Fruit fly (Drosophila melanogaster) whole organism, wandering third instar larva: ENCODE data around the gene CG6055.
A peak's percentile ranks its signal among the peaks of the same experiment; 100 is the strongest.

Experiments
- Abd-B ChIP-seq: fragments of >200 bp; optimal IDR thresholded peaks from 2 replicates; lab custom pipeline; 2017; ENCODE audit warnings: missing biosample characterization, missing genetic modification characterization
- CG32264 ChIP-seq: fragments of 200-800 bp; sonication (Bioruptor generic); optimal IDR thresholded peaks from 2 replicates; lab custom pipeline; 2016; ENCODE audit warnings: missing biosample characterization, missing genetic modification characterization
- CG9705 ChIP-seq: fragments of 200-800 bp; sonication (Bioruptor generic); optimal IDR thresholded peaks from 2 replicates; lab custom pipeline; 2018; ENCODE audit warnings: missing biosample characterization, mild to moderate bottlenecking, missing genetic modification characterization
- CrebA ChIP-seq: fragments of 200-800 bp; sonication (Bioruptor generic); optimal IDR thresholded peaks from 2 replicates; lab custom pipeline; 2016; ENCODE audit warnings: missing biosample characterization, mild to moderate bottlenecking, missing genetic modification characterization, borderline replicate concordance
- Dfd ChIP-seq: fragments of >200 bp; optimal IDR thresholded peaks from 2 replicates; lab custom pipeline; 2017; ENCODE audit warnings: missing biosample characterization, missing genetic modification characterization
- Dif ChIP-seq: fragments of 200-275, 200-300 bp; sonication (Bioruptor generic); optimal IDR thresholded peaks from 2 replicates; lab custom pipeline; 2018; ENCODE audit warnings: missing biosample characterization, missing genetic modification characterization; ENCODE audit not compliant: partially characterized antibody
- GATAd ChIP-seq: sonication (Bioruptor generic); optimal IDR thresholded peaks from 2 replicates; lab custom pipeline; 2016; ENCODE audit warnings: missing biosample characterization, missing genetic modification characterization
- HLH106 ChIP-seq: fragments of 200-800 bp; optimal IDR thresholded peaks from 3 replicates; lab custom pipeline; 2019; ENCODE audit warnings: missing biosample characterization, mild to moderate bottlenecking, missing genetic modification characterization, moderate library complexity
- Hnf4 ChIP-seq: fragments of 200-800 bp; sonication (Bioruptor generic); optimal IDR thresholded peaks from 2 replicates; lab custom pipeline; 2016; ENCODE audit warnings: missing biosample characterization, mild to moderate bottlenecking, missing genetic modification characterization
- Hr78 ChIP-seq: fragments of >200 bp; optimal IDR thresholded peaks from 2 replicates; lab custom pipeline; 2017; ENCODE audit warnings: missing biosample characterization, missing genetic modification characterization
- Hr83 ChIP-seq: fragments of 200-300 bp; sonication (Bioruptor generic); optimal IDR thresholded peaks from 2 replicates; lab custom pipeline; 2016; ENCODE audit warnings: missing biosample characterization, mild to moderate bottlenecking, missing genetic modification characterization, moderate library complexity; ENCODE audit not compliant: poor library complexity, severe bottlenecking
- Jra ChIP-seq: sonication (Bioruptor generic); optimal IDR thresholded peaks from 2 replicates; lab custom pipeline; 2016; ENCODE audit warnings: missing biosample characterization, missing genetic modification characterization
- Mio ChIP-seq: sonication (Bioruptor generic); optimal IDR thresholded peaks from 2 replicates; lab custom pipeline; 2016; ENCODE audit warnings: missing biosample characterization, missing genetic modification characterization
- Myc ChIP-seq: fragments of >200 bp; optimal IDR thresholded peaks from 2 replicates; lab custom pipeline; 2017
- N ChIP-seq: fragments of >200 bp; optimal IDR thresholded peaks from 2 replicates; lab custom pipeline; 2018; ENCODE audit warnings: missing biosample characterization, missing external identifiers, missing genetic modification characterization
- OdsH ChIP-seq: fragments of 200-800 bp; sonication (Bioruptor generic); optimal IDR thresholded peaks from 2 replicates; lab custom pipeline; 2016; ENCODE audit warnings: missing biosample characterization, mild to moderate bottlenecking, missing genetic modification characterization
- Rel ChIP-seq, 2 experiments: fragments of 200-800 bp; sonication (Bioruptor generic) in 1 of 2; optimal IDR thresholded peaks; 2 replicates in 1 of 2; 3 replicates in 1 of 2; lab custom pipeline; 2016 to 2019; ENCODE audit warnings: mild to moderate bottlenecking in 2 of 2, missing biosample characterization in 2 of 2, missing genetic modification characterization in 2 of 2, moderate library complexity in 1 of 2
- Sp1 ChIP-seq: fragments of 200-800 bp; sonication (Bioruptor generic); optimal IDR thresholded peaks from 3 replicates; lab custom pipeline; 2019; ENCODE audit warnings: missing biosample characterization, mild to moderate bottlenecking, missing genetic modification characterization, moderate library complexity
- Vsx2 ChIP-seq: fragments of 200-300, 225-300 bp; sonication (Bioruptor generic); optimal IDR thresholded peaks from 2 replicates; lab custom pipeline; 2018; ENCODE audit warnings: missing biosample characterization, missing genetic modification characterization; ENCODE audit not compliant: partially characterized antibody
- br ChIP-seq: fragments of 200-800 bp; sonication (Bioruptor generic); optimal IDR thresholded peaks from 2 replicates; lab custom pipeline; 2016; ENCODE audit warnings: missing biosample characterization, missing genetic modification characterization
- brk ChIP-seq: fragments of 200-800 bp; sonication (Bioruptor generic); optimal IDR thresholded peaks from 2 replicates; lab custom pipeline; 2016; ENCODE audit warnings: missing biosample characterization, mild to moderate bottlenecking, missing genetic modification characterization
- dl ChIP-seq, 2 experiments: fragments of 175-275, 200-275 bp in 1 of 2; fragments of 200-275 bp in 1 of 2; sonication (Bioruptor generic); optimal IDR thresholded peaks; lab custom pipeline; 2018; ENCODE audit warnings: mild to moderate bottlenecking in 2 of 2, missing biosample characterization in 2 of 2, missing genetic modification characterization in 2 of 2, moderate library complexity in 2 of 2; ENCODE audit not compliant: partially characterized antibody in 2 of 2, insufficient read depth in 1 of 2
- dmrt93B ChIP-seq: fragments of 200-800 bp; sonication (Bioruptor generic); optimal IDR thresholded peaks from 2 replicates; lab custom pipeline; 2018; ENCODE audit warnings: missing biosample characterization, mild to moderate bottlenecking, missing genetic modification characterization
- dsf ChIP-seq: sonication (Bioruptor generic); optimal IDR thresholded peaks from 2 replicates; lab custom pipeline; 2016; ENCODE audit warnings: missing biosample characterization, missing genetic modification characterization, borderline replicate concordance
- ey ChIP-seq: fragments of 200-800 bp; sonication (Bioruptor generic); optimal IDR thresholded peaks from 2 replicates; lab custom pipeline; 2016; ENCODE audit warnings: missing biosample characterization, missing genetic modification characterization
- foxo ChIP-seq, 2 experiments: fragments of 200-800 bp; sonication (Bioruptor generic); optimal IDR thresholded peaks; 2 replicates in 1 of 2; 3 replicates in 1 of 2; lab custom pipeline; 2016 to 2017; ENCODE audit warnings: missing biosample characterization in 2 of 2, missing genetic modification characterization in 2 of 2
- fru ChIP-seq: fragments of 200-800 bp; sonication (Bioruptor generic); optimal IDR thresholded peaks from 3 replicates; lab custom pipeline; 2016; ENCODE audit warnings: missing biosample characterization, mild to moderate bottlenecking, missing genetic modification characterization
- h ChIP-seq: fragments of 200-800 bp; sonication (Bioruptor generic); optimal IDR thresholded peaks from 3 replicates; lab custom pipeline; 2016; ENCODE audit warnings: missing biosample characterization, mild to moderate bottlenecking, missing genetic modification characterization
- jim ChIP-seq: fragments of 175-275, 200-325 bp; sonication (Bioruptor generic); optimal IDR thresholded peaks from 2 replicates; lab custom pipeline; 2016; ENCODE audit warnings: missing biosample characterization, mild to moderate bottlenecking, missing genetic modification characterization
- lola ChIP-seq: fragments of >200 bp; optimal IDR thresholded peaks from 2 replicates; lab custom pipeline; 2017; ENCODE audit warnings: missing biosample characterization, missing genetic modification characterization
- pan ChIP-seq: fragments of >200 bp; optimal IDR thresholded peaks from 2 replicates; lab custom pipeline; 2017
- psq ChIP-seq: fragments of 200-800 bp; sonication (Bioruptor generic); optimal IDR thresholded peaks from 3 replicates; lab custom pipeline; 2017; ENCODE audit warnings: missing biosample characterization, mild to moderate bottlenecking, missing genetic modification characterization, moderate library complexity
- rgr ChIP-seq: fragments of 200-800 bp; sonication (Bioruptor generic); optimal IDR thresholded peaks from 3 replicates; lab custom pipeline; 2016; ENCODE audit warnings: missing biosample characterization, mild to moderate bottlenecking, missing genetic modification characterization
- sage ChIP-seq: fragments of 200-800 bp; sonication (Bioruptor generic); optimal IDR thresholded peaks from 2 replicates; lab custom pipeline; 2016; ENCODE audit warnings: missing biosample characterization, mild to moderate bottlenecking, missing genetic modification characterization
- sv ChIP-seq: fragments of 200-800 bp; sonication (Bioruptor generic); optimal IDR thresholded peaks from 3 replicates; lab custom pipeline; 2016; ENCODE audit warnings: missing biosample characterization, missing genetic modification characterization
- tai ChIP-seq: sonication (Bioruptor generic); optimal IDR thresholded peaks from 2 replicates; lab custom pipeline; 2016; ENCODE audit warnings: missing biosample characterization, missing genetic modification characterization
- usp ChIP-seq: fragments of >200 bp; optimal IDR thresholded peaks from 2 replicates; lab custom pipeline; 2017; ENCODE audit warnings: missing biosample characterization, missing genetic modification characterization
- woc ChIP-seq: sonication (Bioruptor generic); optimal IDR thresholded peaks from 2 replicates; lab custom pipeline; 2016; ENCODE audit warnings: missing biosample characterization, mild to moderate bottlenecking, missing genetic modification characterization

The CG6055 gene

dm6 chr2L:7435475-7435874 is 30.9 kb upstream of the CG6055 start:
- TF ChIP-seq CrebA (GFP tag; lab: Kevin White, UChicago) (no peak), psq (GFP tag; lab: Kevin White, UChicago) (no peak), OdsH (no peak), dsf (GFP tag; lab: Kevin White, UChicago) (no peak), sv (GFP tag; lab: Kevin White, UChicago) (no peak), woc (GFP tag; lab: Kevin White, UChicago) (no peak), N (GFP tag; lab: Kevin White, UChicago) (no peak)

DNA sequence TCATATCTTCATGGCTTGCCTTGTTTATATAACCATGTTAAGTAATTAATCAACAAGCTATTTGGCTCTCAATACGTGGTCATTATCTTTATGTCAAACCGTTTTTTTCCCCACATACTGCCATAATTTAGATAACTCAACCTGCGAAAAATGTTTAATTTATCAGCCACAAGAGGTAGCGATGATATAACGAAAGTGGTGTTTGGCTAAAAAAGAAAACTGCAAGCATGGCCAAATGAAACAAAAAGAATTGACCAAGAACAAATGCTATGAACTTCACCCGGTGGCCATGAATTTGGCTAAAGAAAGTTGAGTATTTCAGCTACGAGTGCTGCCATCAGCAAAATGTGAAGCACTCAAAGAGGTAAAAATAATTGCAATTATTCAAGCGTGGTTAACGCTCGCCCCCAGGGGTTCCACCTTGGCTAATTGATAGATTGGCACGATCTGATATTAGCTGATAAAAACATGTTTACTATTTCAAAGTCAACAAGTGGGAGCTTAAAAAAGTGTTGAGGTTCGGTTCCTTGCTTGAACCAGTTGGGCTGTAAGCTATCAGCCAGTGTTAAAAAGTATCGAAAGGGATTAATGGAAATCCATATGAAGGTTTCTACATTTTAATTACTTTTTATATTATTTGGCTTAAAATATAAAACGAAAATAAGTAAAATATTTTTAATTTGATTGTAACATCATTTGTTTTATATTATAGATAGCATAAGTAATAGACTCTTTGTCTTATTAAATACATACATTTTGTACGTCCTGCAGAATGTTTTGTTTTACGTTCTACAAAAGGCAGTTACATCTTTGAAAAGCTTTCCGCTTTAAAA is 29.6 kb upstream of the CG6055 start:
- TF ChIP-seq HLH106 (tag; lab: Kevin White, UChicago) (peak; percentile 39), Dfd (no peak), brk (GFP tag; lab: Kevin White, UChicago) (peak; percentile 51), Mio (GFP tag; lab: Kevin White, UChicago) (no peak), pan (lab: Kevin White, UChicago) (no peak), sage (GFP tag; lab: Kevin White, UChicago) (no peak), br (GFP tag; lab: Kevin White, UChicago) (peak; percentile 24), Sp1 (no peak), lola (no peak), foxo (GFP tag; optimal IDR thresholded peaks at IDR 0.05; lab: Kevin White, UChicago) (peak in 1 of 2 experiments; percentile 49), Vsx2 (GFP tag; lab: Kevin White, UChicago) (no peak), ey (peak; percentile 21), Rel (GFP tag; optimal IDR thresholded peaks at IDR 0.05; lab: Kevin White, UChicago) (no peak), Rel (tag; optimal IDR thresholded peaks at IDR 0.05; lab: Kevin White, UChicago) (no peak), Hr78 (GFP tag; lab: Kevin White, UChicago) (no peak), usp (no peak), CrebA (GFP tag; lab: Kevin White, UChicago) (no peak), tai (GFP tag; lab: Kevin White, UChicago) (peak; percentile 47), psq (GFP tag; lab: Kevin White, UChicago) (peak; percentile 35), Hnf4 (GFP tag; lab: Kevin White, UChicago) (peak; percentile 62), GATAd (GFP tag; lab: Kevin White, UChicago) (no peak), Dif (GFP tag; lab: Kevin White, UChicago) (no peak), Jra (GFP tag; lab: Kevin White, UChicago) (no peak), h (GFP tag; lab: Kevin White, UChicago) (peak; percentile 49), Abd-B (GFP tag; lab: Kevin White, UChicago) (no peak), jim (GFP tag; lab: Kevin White, UChicago) (peak; percentile 44), CG32264 (GFP tag; lab: Kevin White, UChicago) (no peak), CG9705 (GFP tag; lab: Kevin White, UChicago) (peak; percentile 37), Hr83 (GFP tag; lab: Kevin White, UChicago) (peak; percentile 96), rgr (peak; percentile 50), woc (GFP tag; lab: Kevin White, UChicago) (no peak), Myc (lab: Kevin White, UChicago) (no peak), dsf (GFP tag; lab: Kevin White, UChicago) (peak; percentile 11), sv (GFP tag; lab: Kevin White, UChicago) (peak; percentile 74), dmrt93B (GFP tag; lab: Kevin White, UChicago) (peak; percentile 39), N (GFP tag; lab: Kevin White, UChicago) (no peak), dl (GFP tag; optimal IDR thresholded peaks at IDR 0.05; lab: Kevin White, UChicago; ENCODE audit: insufficient read depth in 1 of 2, partially characterized antibody in 2 of 2) (no peak), fru (GFP tag; lab: Kevin White, UChicago) (peak; percentile 37), OdsH (peak; percentile 40)
